Worm (Caenorhabditis elegans): ENCODE measurements around the gene gar-2.
A peak's percentile ranks its signal among the peaks of the same experiment; 100 is the strongest.

The gar-2 gene

ce11 chrIII:6361560-6361959 lies 52.4 kb downstream of the gar-2 start (continued):
- no peak for TF ChIP-seq saeg-2 (GFP tag; IDR thresholded peaks at IDR 0.05)
- peak; percentile 52 for TF ChIP-seq nhr-6 (tag; optimal IDR thresholded peaks at IDR 0.05)
- TF ChIP-seq nhr-77 (tag; optimal IDR thresholded peaks at IDR 0.05), result peak; percentile 41
- no peak for TF ChIP-seq nhr-25 (tag; optimal IDR thresholded peaks at IDR 0.05; ENCODE audit: borderline replicate concordance, insufficient read depth)
- TF ChIP-seq fos-1 (tag; optimal IDR thresholded peaks at IDR 0.05), result no peak
- TF ChIP-seq nhr-237 (tag; optimal IDR thresholded peaks at IDR 0.05), result no peak
- peak in 1 of 2 experiments; percentile 66 for TF ChIP-seq mdl-1 (tag; optimal IDR thresholded peaks at IDR 0.05)
- peak; percentile 95 for TF ChIP-seq pqm-1 (tag; optimal IDR thresholded peaks at IDR 0.05)
- peak; percentile 46 for TF ChIP-seq T20F7.1 (GFP tag; optimal IDR thresholded peaks at IDR 0.05)
- TF ChIP-seq dmd-9 (GFP tag; IDR thresholded peaks at IDR 0.05), result no peak
- no peak for TF ChIP-seq dpl-1 (GFP tag; optimal IDR thresholded peaks at IDR 0.05)
- TF ChIP-seq lim-7 (GFP tag; IDR thresholded peaks at IDR 0.05), result no peak
- no peak for TF ChIP-seq attf-4 (tag; optimal IDR thresholded peaks at IDR 0.05)
- TF ChIP-seq ztf-7 (tag; optimal IDR thresholded peaks at IDR 0.05), result peak; percentile 4
- TF ChIP-seq fkh-10 (GFP tag; optimal IDR thresholded peaks at IDR 0.05), result no peak
- TF ChIP-seq dmd-6 (GFP tag; IDR thresholded peaks at IDR 0.05), result peak; percentile 93
- TF ChIP-seq lsy-2 (tag; optimal IDR thresholded peaks at IDR 0.05), result peak; percentile 25 to 34
- TF ChIP-seq F26F4.8 (GFP tag; conservative IDR thresholded peaks at IDR 0.05), result no peak
- no peak for TF ChIP-seq tag-97 (GFP tag; IDR thresholded peaks at IDR 0.05)
- no peak for TF ChIP-seq madf-9 (GFP tag; conservative IDR thresholded peaks at IDR 0.05)
- TF ChIP-seq snpc-4 (tag; optimal IDR thresholded peaks at IDR 0.05), result no peak
- TF ChIP-seq ceh-44 (GFP tag; IDR thresholded peaks at IDR 0.05), result no peak
- TF ChIP-seq gei-8 (GFP tag; optimal IDR thresholded peaks at IDR 0.05), result no peak
- TF ChIP-seq hlh-11 (tag; optimal IDR thresholded peaks at IDR 0.05), result peak; percentile 89
- no peak for TF ChIP-seq lin-29 (GFP tag; IDR thresholded peaks at IDR 0.05)

- TF ChIP-seq nhr-102 (tag; optimal IDR thresholded peaks at IDR 0.05) (peak; percentile 11), lsy-2 (tag; optimal IDR thresholded peaks at IDR 0.05) (peak in 1 of 2 experiments; percentile 39), dmd-6 (GFP tag; IDR thresholded peaks at IDR 0.05) (peak; percentile 77), dmd-9 (GFP tag; IDR thresholded peaks at IDR 0.05) (no peak), nhr-28 (tag; optimal IDR thresholded peaks at IDR 0.05) (peak; percentile 77), zag-1 (tag; optimal IDR thresholded peaks at IDR 0.05) (no peak), mxl-2 (GFP tag; conservative IDR thresholded peaks at IDR 0.05) (no peak), ceh-28 (tag; optimal IDR thresholded peaks at IDR 0.05) (no peak), mxl-3 (GFP tag; optimal IDR thresholded peaks at IDR 0.05) (peak; percentile 38), mdl-1 (tag; optimal IDR thresholded peaks at IDR 0.05) (peak in 1 of 2 experiments; percentile 43), zip-11 (GFP tag; IDR thresholded peaks at IDR 0.05) (no peak), mep-1 (tag; optimal IDR thresholded peaks at IDR 0.05) (peak; percentile 22), nhr-25 (tag; optimal IDR thresholded peaks at IDR 0.05; ENCODE audit: borderline replicate concordance, insufficient read depth) (peak; percentile 25), nhr-48 (tag; optimal IDR thresholded peaks at IDR 0.05) (peak; percentile 74), lin-38 (GFP tag; IDR thresholded peaks at IDR 0.05) (0 out of 2 replicates have a peak, but pooled peaks have one; percentile 12), pqm-1 (tag; optimal IDR thresholded peaks at IDR 0.05) (no peak), hlh-30 (tag; optimal IDR thresholded peaks at IDR 0.05; ENCODE audit: insufficient read depth) (peak; percentile 69), dve-1 (tag; optimal IDR thresholded peaks at IDR 0.05; ENCODE audit: insufficient read depth) (peak; percentile 20), unc-62 (GFP tag; optimal IDR thresholded peaks at IDR 0.05 in 1 of 2) (peak in 1 of 2 experiments; percentile 99), unc-62 (tag; optimal IDR thresholded peaks at IDR 0.05) (no peak), lin-29 (GFP tag; IDR thresholded peaks at IDR 0.05) (0 out of 2 replicates have a peak, but pooled peaks have one; percentile 10), hlh-11 (tag; optimal IDR thresholded peaks at IDR 0.05) (peak; percentile 71), ctbp-1 (GFP tag; IDR thresholded peaks at IDR 0.05) (0 out of 2 replicates have a peak, but pooled peaks have one; percentile 10), hmg-1.1 (GFP tag; IDR thresholded peaks at IDR 0.05) (0 out of 2 replicates have a peak, but pooled peaks have one; percentile 14), ceh-20 (GFP tag; IDR thresholded peaks at IDR 0.05) (0 out of 2 replicates have a peak, but pooled peaks have one; percentile 16), daf-19 (GFP tag; conservative IDR thresholded peaks at IDR 0.05) (0 out of 2 replicates have a peak, but pooled peaks have one; percentile 25), tra-1 (GFP tag; IDR thresholded peaks at IDR 0.05) (peak; percentile 60; the same call in 1 of the 2 replicates), nhr-11 (tag; optimal IDR thresholded peaks at IDR 0.05) (peak; percentile 28)
Observed at ce11 chrIII:6362323-6362922, 53.3 kb downstream of the gar-2 start.
